Fruit fly (Drosophila melanogaster) Kc167 (cell line): ENCODE measurements around the gene CG13972.

Experiments used
- Myc ChIP-seq: fragments of >200 bp; optimal IDR thresholded peaks from 2 replicates; lab custom pipeline; 2017; ENCODE audit warnings: missing external identifiers
- Sin3A ChIP-seq: fragments of >200 bp; optimal IDR thresholded peaks from 2 replicates; lab custom pipeline; 2018; ENCODE audit warnings: missing external identifiers
- h ChIP-seq: fragments of >200 bp; optimal IDR thresholded peaks from 3 replicates; lab custom pipeline; 2018; ENCODE audit warnings: missing external identifiers
- insv ChIP-seq: fragments of >200 bp; optimal IDR thresholded peaks from 3 replicates; lab custom pipeline; 2018; ENCODE audit warnings: missing external identifiers

dm6 chr3R:27553921-27554320 lies 36.9 kb upstream of the CG13972 start:
- no peak for TF ChIP-seq Sin3A
- TF ChIP-seq Myc (lab: Kevin White, UChicago) = no peak
- no peak for TF ChIP-seq h (lab: Kevin White, UChicago)
- no peak for TF ChIP-seq insv (lab: Kevin White, UChicago)
